Fruit fly (Drosophila melanogaster) S2 (cell line): Measurements from ENCODE around the gene Calr.

Source experiments
- CG8478 ChIP-seq: fragments of >200 bp; optimal IDR thresholded peaks from 2 replicates; lab custom pipeline; 2018
- CTCF ChIP-seq, 2 experiments: fragments of >200 bp; optimal IDR thresholded peaks; 2 replicates each; lab custom pipeline; 2018

Calr gene

dm6 chr3R:9631564-9631963 is 913 bp upstream of the Calr start, which contains the start of gene SpdS:
SpdS (plus strand) TSS chr3R:9631641.
- TF ChIP-seq CTCF (optimal IDR thresholded peaks at IDR 0.05; lab: Kevin White, UChicago) (no peak), CG8478 (no peak)

- TF ChIP-seq CTCF (optimal IDR thresholded peaks at IDR 0.05; lab: Kevin White, UChicago), result no peak
- TF ChIP-seq CG8478, result no peak
These were observed 508 bp downstream of the Calr start for dm6 chr3R:9630053-9630632.

dm6 chr3R:9628607-9629006 is 2.0 kb downstream of the Calr start:
- TF ChIP-seq CG8478, result no peak
- TF ChIP-seq CTCF (optimal IDR thresholded peaks at IDR 0.05; lab: Kevin White, UChicago), result no peak

- TF ChIP-seq CG8478, result no peak
- TF ChIP-seq CTCF (optimal IDR thresholded peaks at IDR 0.05; lab: Kevin White, UChicago), result no peak
These were observed 2.6 kb downstream of the Calr start for dm6 chr3R:9628036-9628435.

dm6 chr3R:9626880-9627401 is 3.7 kb downstream of the Calr start, which contains the start of the genes CG9427 and CG8319:
CG9427 (minus strand) TSS chr3R:9626930.
CG8319 (plus strand) TSS chr3R:9627321.
- TF ChIP-seq CTCF (optimal IDR thresholded peaks at IDR 0.05; lab: Kevin White, UChicago) (no peak), CG8478 (no peak)

- TF ChIP-seq CG8478 (no peak), CTCF (optimal IDR thresholded peaks at IDR 0.05; lab: Kevin White, UChicago) (no peak)
These were observed 4.4 kb downstream of the Calr start for dm6 chr3R:9626266-9626665.

- TF ChIP-seq CTCF (optimal IDR thresholded peaks at IDR 0.05; lab: Kevin White, UChicago), result no peak
- TF ChIP-seq CG8478, result no peak
These were observed 5.2 kb downstream of the Calr start for dm6 chr3R:9625443-9625842.

dm6 chr3R:9620278-9620677 is 10.4 kb downstream of the Calr start:
- TF ChIP-seq CTCF (optimal IDR thresholded peaks at IDR 0.05; lab: Kevin White, UChicago) (no peak), CG8478 (no peak)

- no peak for TF ChIP-seq CTCF (optimal IDR thresholded peaks at IDR 0.05; lab: Kevin White, UChicago)
- TF ChIP-seq CG8478, result no peak
These were observed 12.3 kb downstream of the Calr start for dm6 chr3R:9618331-9618730.

dm6 chr3R:9613124-9613523 is 17.5 kb downstream of the Calr start:
- TF ChIP-seq CG8478 (no peak), CTCF (optimal IDR thresholded peaks at IDR 0.05; lab: Kevin White, UChicago) (no peak)

- no peak for TF ChIP-seq CTCF (optimal IDR thresholded peaks at IDR 0.05; lab: Kevin White, UChicago)
- TF ChIP-seq CG8478, result no peak
These were observed 18.4 kb downstream of the Calr start for dm6 chr3R:9612217-9612616.

- TF ChIP-seq CG8478, result no peak
- no peak for TF ChIP-seq CTCF (optimal IDR thresholded peaks at IDR 0.05; lab: Kevin White, UChicago)
These were observed 22.4 kb downstream of the Calr start for dm6 chr3R:9608206-9608605.

dm6 chr3R:9606913-9607804 is 23.5 kb downstream of the Calr start:
- TF ChIP-seq CTCF (optimal IDR thresholded peaks at IDR 0.05; lab: Kevin White, UChicago) (no peak), CG8478 (no peak)

dm6 chr3R:9605084-9605483 is 25.6 kb downstream of the Calr start:
- TF ChIP-seq CG8478 (no peak), CTCF (optimal IDR thresholded peaks at IDR 0.05; lab: Kevin White, UChicago) (no peak)

dm6 chr3R:9604445-9605020 is 26.1 kb downstream of the Calr start:
- TF ChIP-seq CTCF (optimal IDR thresholded peaks at IDR 0.05; lab: Kevin White, UChicago) (no peak), CG8478 (no peak)
